Fruit fly (Drosophila melanogaster): Measurements from ENCODE around the gene GatC.

dm6 chr2L:13803032-13803661, 29.8 kb downstream of the GatC start, which contains the start of gene CAH1:
- no peak for TF ChIP-seq CG11093 (GFP tag; IDR thresholded peaks at IDR 0.05)
- no peak for TF ChIP-seq gcm2 (GFP tag; optimal IDR thresholded peaks at IDR 0.05)
- TF ChIP-seq Atf3 (GFP tag; optimal IDR thresholded peaks at IDR 0.05): no peak
- no peak for TF ChIP-seq Side (GFP tag; optimal IDR thresholded peaks at IDR 0.05)
- TF ChIP-seq CG15479 (GFP tag; optimal IDR thresholded peaks at IDR 0.05): no peak
